Worm (Caenorhabditis elegans): ENCODE data around the gene cutl-16.

Gene cutl-16

DNA sequence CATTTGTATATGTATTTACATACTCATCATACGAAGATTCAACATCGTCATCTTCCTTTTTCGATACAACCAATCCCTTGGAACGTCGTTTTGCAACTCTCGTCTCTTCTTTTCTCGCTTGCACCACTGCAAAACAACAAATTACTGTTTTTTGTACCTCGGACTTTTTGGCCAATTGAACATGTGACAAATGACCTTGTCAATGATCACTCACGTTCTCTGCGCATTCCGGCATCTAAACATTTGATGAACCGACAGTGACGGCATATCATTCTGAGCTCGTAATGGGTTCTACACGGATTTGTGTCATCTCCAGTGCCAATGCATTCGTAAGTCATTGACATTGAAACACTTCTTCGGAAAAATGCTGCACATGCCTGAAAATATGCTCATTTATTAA lies 7.0 kb downstream of the cutl-16 start:
- TF ChIP-seq scrt-1 (GFP tag; IDR thresholded peaks at IDR 0.05) = no peak
- no peak for TF ChIP-seq B0310.2 (tag; optimal IDR thresholded peaks at IDR 0.05)
- TF ChIP-seq hmbx-1 (tag; optimal IDR thresholded peaks at IDR 0.05) = no peak
- no peak for TF ChIP-seq pes-1 (GFP tag; IDR thresholded peaks at IDR 0.05)
- no peak for TF ChIP-seq tbx-11 (GFP tag; IDR thresholded peaks at IDR 0.05)
- TF ChIP-seq hnd-1 (tag; optimal IDR thresholded peaks at IDR 0.05) = no peak
- TF ChIP-seq ama-1 (optimal IDR thresholded peaks at IDR 0.05) = no peak
- no peak for TF ChIP-seq tbx-37 (GFP tag; conservative IDR thresholded peaks at IDR 0.05)
- TF ChIP-seq hmg-4 (GFP tag; optimal IDR thresholded peaks at IDR 0.05) = no peak
- no peak for TF ChIP-seq sea-1 (GFP tag; conservative IDR thresholded peaks at IDR 0.05)
- TF ChIP-seq F13C5.2 (tag; optimal IDR thresholded peaks at IDR 0.05) = no peak
- no peak for TF ChIP-seq tra-4 (tag; optimal IDR thresholded peaks at IDR 0.05)
- TF ChIP-seq ets-7 (tag; optimal IDR thresholded peaks at IDR 0.05) = no peak
- TF ChIP-seq ceh-13 (GFP tag; optimal IDR thresholded peaks at IDR 0.05) = no peak
- TF ChIP-seq ceh-36 (tag; optimal IDR thresholded peaks at IDR 0.05) = no peak
- no peak for TF ChIP-seq aly-1 (tag; optimal IDR thresholded peaks at IDR 0.05)
- no peak for TF ChIP-seq flt-1 (GFP tag; IDR thresholded peaks at IDR 0.05)

DNA sequence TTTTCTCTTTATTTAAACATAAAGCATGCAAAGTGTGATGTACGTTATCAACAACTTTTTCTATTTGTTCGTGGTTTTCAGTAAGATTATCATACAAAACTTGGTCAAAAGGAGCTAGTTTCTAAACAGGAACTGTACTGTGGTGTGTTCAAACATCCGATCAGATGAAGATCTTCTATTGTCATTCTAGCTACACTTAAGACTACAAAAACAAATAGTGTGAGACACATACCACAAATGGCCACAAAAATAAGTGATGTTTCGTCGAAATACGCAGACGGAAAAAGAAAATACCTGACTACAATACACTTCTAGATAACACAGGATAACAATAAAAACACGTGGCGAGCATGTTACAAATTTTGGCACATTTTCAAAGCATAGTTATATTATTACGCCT lies 7.4 kb downstream of the cutl-16 start:
- no peak for TF ChIP-seq pes-1 (GFP tag; IDR thresholded peaks at IDR 0.05)
- no peak for TF ChIP-seq ama-1 (optimal IDR thresholded peaks at IDR 0.05)
- no peak for TF ChIP-seq tbx-11 (GFP tag; IDR thresholded peaks at IDR 0.05)
- no peak for TF ChIP-seq tra-4 (tag; optimal IDR thresholded peaks at IDR 0.05)
- TF ChIP-seq sea-1 (GFP tag; conservative IDR thresholded peaks at IDR 0.05) = no peak
- no peak for TF ChIP-seq aly-1 (tag; optimal IDR thresholded peaks at IDR 0.05)

- TF ChIP-seq pes-1 (GFP tag; IDR thresholded peaks at IDR 0.05) (no peak), scrt-1 (GFP tag; IDR thresholded peaks at IDR 0.05) (no peak), B0310.2 (tag; optimal IDR thresholded peaks at IDR 0.05) (no peak), F13C5.2 (tag; optimal IDR thresholded peaks at IDR 0.05) (no peak), tra-4 (tag; optimal IDR thresholded peaks at IDR 0.05) (no peak), flt-1 (GFP tag; IDR thresholded peaks at IDR 0.05) (no peak), sea-1 (GFP tag; conservative IDR thresholded peaks at IDR 0.05) (no peak), hmg-4 (GFP tag; optimal IDR thresholded peaks at IDR 0.05) (no peak), ceh-13 (GFP tag; optimal IDR thresholded peaks at IDR 0.05) (no peak), ceh-36 (tag; optimal IDR thresholded peaks at IDR 0.05) (no peak), hnd-1 (tag; optimal IDR thresholded peaks at IDR 0.05) (no peak), aly-1 (tag; optimal IDR thresholded peaks at IDR 0.05) (no peak), ama-1 (optimal IDR thresholded peaks at IDR 0.05) (no peak)
Measured at ce11 chrII:6449656-6450055, 8.4 kb downstream of the cutl-16 start, which contains the start of gene nhr-22. TSS of gene nhr-22 (minus strand) at chrII:6449792.

- no peak for TF ChIP-seq hmbx-1 (tag; optimal IDR thresholded peaks at IDR 0.05)
- TF ChIP-seq ceh-36 (tag; optimal IDR thresholded peaks at IDR 0.05) = peak; percentile 11
Measured at ce11 chrII:6453341-6453806, 12.1 kb downstream of the cutl-16 start, which contains the start of gene atg-16.2. TSS of gene atg-16.2 (minus strand) at chrII:6453391.

DNA sequence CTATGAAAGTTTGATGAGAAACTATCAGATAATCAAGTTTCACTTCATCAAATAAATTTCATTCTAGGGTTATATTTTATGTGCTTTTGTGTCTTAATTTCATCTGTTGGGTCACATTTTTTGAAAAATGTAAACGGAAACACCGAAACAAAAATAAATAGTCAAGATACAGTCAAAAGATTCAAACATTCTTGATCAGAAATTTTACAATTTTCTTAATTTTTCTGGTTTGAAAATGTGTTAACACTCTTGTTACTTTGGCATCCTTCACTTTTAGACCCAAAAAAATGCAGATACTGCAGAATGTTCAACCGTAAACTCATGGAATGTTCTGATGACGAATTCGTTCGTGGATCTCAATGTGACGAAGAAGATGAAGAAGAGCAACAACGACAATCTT lies 13.4 kb downstream of the cutl-16 start, which contains the start of gene aptf-1:
Gene aptf-1 (plus strand): TSS at position 301 of the 400 bp plus-strand sequence.
- TF ChIP-seq aly-1 (tag; optimal IDR thresholded peaks at IDR 0.05) = no peak
- TF ChIP-seq hnd-1 (tag; optimal IDR thresholded peaks at IDR 0.05) = no peak
- no peak for TF ChIP-seq ama-1 (optimal IDR thresholded peaks at IDR 0.05)
- no peak for TF ChIP-seq hmg-4 (GFP tag; optimal IDR thresholded peaks at IDR 0.05)
- TF ChIP-seq F13C5.2 (tag; optimal IDR thresholded peaks at IDR 0.05) = no peak
- TF ChIP-seq scrt-1 (GFP tag; IDR thresholded peaks at IDR 0.05) = no peak
- no peak for TF ChIP-seq sea-1 (GFP tag; conservative IDR thresholded peaks at IDR 0.05)
- no peak for TF ChIP-seq ets-7 (tag; optimal IDR thresholded peaks at IDR 0.05)
- TF ChIP-seq tra-4 (tag; optimal IDR thresholded peaks at IDR 0.05) = no peak
- TF ChIP-seq tbx-37 (GFP tag; conservative IDR thresholded peaks at IDR 0.05) = no peak
- TF ChIP-seq pes-1 (GFP tag; IDR thresholded peaks at IDR 0.05) = no peak
- no peak for TF ChIP-seq B0310.2 (tag; optimal IDR thresholded peaks at IDR 0.05)
- no peak for TF ChIP-seq flt-1 (GFP tag; IDR thresholded peaks at IDR 0.05)
- TF ChIP-seq ceh-13 (GFP tag; optimal IDR thresholded peaks at IDR 0.05) = no peak
- no peak for TF ChIP-seq hmbx-1 (tag; optimal IDR thresholded peaks at IDR 0.05)

DNA sequence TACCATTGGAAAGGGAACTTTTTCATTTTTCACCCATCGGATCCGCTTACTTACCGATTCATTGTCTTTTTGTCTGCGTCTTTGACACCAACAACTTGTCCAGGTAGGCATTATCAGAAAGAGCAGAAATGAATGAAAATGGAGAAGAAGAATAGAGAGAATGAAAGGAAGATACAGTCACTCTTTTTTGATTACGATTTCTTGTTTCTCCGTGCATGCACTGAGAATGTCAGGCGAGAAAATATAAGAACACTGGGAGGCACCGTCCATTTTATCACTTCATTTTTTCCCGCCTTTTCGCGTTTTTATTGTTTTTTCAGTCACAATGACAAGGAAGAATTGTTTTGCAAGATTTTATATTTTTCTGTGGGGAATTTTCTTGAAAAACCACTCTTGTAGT lies 28.1 kb downstream of the cutl-16 start:
- no peak for TF ChIP-seq flt-1 (GFP tag; IDR thresholded peaks at IDR 0.05)
- no peak for TF ChIP-seq hmbx-1 (tag; optimal IDR thresholded peaks at IDR 0.05)
- TF ChIP-seq hmg-4 (GFP tag; optimal IDR thresholded peaks at IDR 0.05) = no peak
- no peak for TF ChIP-seq tbx-37 (GFP tag; conservative IDR thresholded peaks at IDR 0.05)
- TF ChIP-seq aly-1 (tag; optimal IDR thresholded peaks at IDR 0.05) = no peak

DNA sequence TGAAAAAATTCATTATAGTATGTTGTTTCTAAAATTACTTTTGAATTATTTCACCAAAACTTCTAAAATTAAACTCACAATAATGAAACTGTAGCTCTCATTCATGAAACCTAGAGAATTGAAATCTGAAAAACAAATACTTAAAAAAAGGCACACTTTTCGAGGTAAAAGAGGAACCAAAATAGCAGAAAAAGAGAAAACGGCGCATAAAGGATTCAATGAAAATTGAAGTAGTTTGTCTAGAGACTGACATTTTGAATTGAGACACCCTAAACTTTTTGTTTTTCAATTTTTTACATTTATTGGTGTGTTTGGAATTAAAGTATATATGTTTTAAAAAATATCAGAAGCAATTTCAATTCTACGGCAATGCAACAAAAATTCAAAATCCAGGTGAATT lies 29.8 kb downstream of the cutl-16 start, which contains the start of gene dgk-5:
Gene dgk-5 (minus strand): TSS at position 101 of the 400 bp plus-strand sequence.
- TF ChIP-seq F13C5.2 (tag; optimal IDR thresholded peaks at IDR 0.05) = no peak

DNA sequence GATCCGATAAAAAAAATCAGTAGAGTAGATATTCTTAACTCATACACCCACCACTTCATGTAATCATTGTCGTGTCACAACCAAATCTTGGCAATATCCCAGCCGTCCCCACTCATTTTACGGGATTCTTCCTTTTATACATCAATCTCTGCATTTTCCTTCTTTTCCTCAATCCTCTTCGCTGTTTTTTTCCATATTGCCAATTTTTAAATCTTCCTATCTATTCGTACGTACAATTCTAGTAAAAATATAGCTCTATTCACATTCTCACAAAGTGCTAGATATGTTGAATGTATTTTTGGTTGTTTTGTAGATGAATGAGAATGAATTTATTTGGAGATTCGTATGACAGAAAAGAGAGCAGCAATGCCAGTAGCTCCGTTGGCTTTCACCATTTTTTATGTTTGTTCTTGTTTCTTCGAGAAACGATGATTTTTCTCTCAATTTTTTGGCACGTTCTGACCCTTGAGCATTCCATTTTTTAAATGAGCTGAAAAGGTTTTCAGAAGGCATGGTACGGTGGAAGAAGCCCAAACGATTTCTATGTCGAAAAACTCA lies 34.0 kb downstream of the cutl-16 start, which contains the start of gene T28D9.16:
Gene T28D9.16 (plus strand): TSS at position 508 of the 558 bp plus-strand sequence.
- TF ChIP-seq ama-1 (optimal IDR thresholded peaks at IDR 0.05) = no peak
- no peak for TF ChIP-seq ets-7 (tag; optimal IDR thresholded peaks at IDR 0.05)
- no peak for TF ChIP-seq hnd-1 (tag; optimal IDR thresholded peaks at IDR 0.05)
- no peak for TF ChIP-seq sea-1 (GFP tag; conservative IDR thresholded peaks at IDR 0.05)
- TF ChIP-seq hmbx-1 (tag; optimal IDR thresholded peaks at IDR 0.05) = no peak
- no peak for TF ChIP-seq B0310.2 (tag; optimal IDR thresholded peaks at IDR 0.05)
- TF ChIP-seq pes-1 (GFP tag; IDR thresholded peaks at IDR 0.05) = no peak
- no peak for TF ChIP-seq tbx-11 (GFP tag; IDR thresholded peaks at IDR 0.05)
- no peak for TF ChIP-seq flt-1 (GFP tag; IDR thresholded peaks at IDR 0.05)
- TF ChIP-seq ceh-13 (GFP tag; optimal IDR thresholded peaks at IDR 0.05) = no peak
- no peak for TF ChIP-seq tra-4 (tag; optimal IDR thresholded peaks at IDR 0.05)
- no peak for TF ChIP-seq tbx-37 (GFP tag; conservative IDR thresholded peaks at IDR 0.05)
- no peak for TF ChIP-seq hmg-4 (GFP tag; optimal IDR thresholded peaks at IDR 0.05)
- no peak for TF ChIP-seq F13C5.2 (tag; optimal IDR thresholded peaks at IDR 0.05)
